Fruit fly (Drosophila melanogaster) whole organism, prepupa: Measurements from ENCODE around the gene CG13679.
A peak's percentile ranks its signal among the peaks of the same experiment; 100 is the strongest.

Experiments used
- Blimp-1 ChIP-seq: fragments of 200-800 bp; sonication (Bioruptor generic); optimal IDR thresholded peaks from 3 replicates; lab custom pipeline; 2017; ENCODE audit warnings: missing biosample characterization, missing genetic modification characterization, mild to moderate bottlenecking, moderate library complexity, missing genetic modification reagents
- CG10631 ChIP-seq: fragments of 200-800 bp; sonication (Bioruptor generic); optimal IDR thresholded peaks from 2 replicates; lab custom pipeline; 2016; ENCODE audit warnings: missing biosample characterization, missing genetic modification characterization
- CG10669 ChIP-seq: fragments of 200-800 bp; sonication (Bioruptor generic); optimal IDR thresholded peaks from 3 replicates; lab custom pipeline; 2018; ENCODE audit warnings: missing biosample characterization, mild to moderate bottlenecking, missing genetic modification characterization, moderate library complexity
- CG11294 ChIP-seq: fragments of 200-800 bp; sonication (Bioruptor generic); IDR thresholded peaks from 2 replicates; pipeline ENCODE4 v1.3.6; 2022; ENCODE audit warnings: missing biosample characterization, missing genetic modification characterization
- CG11762 ChIP-seq: fragments of 200-800 bp; sonication (Bioruptor generic); optimal IDR thresholded peaks from 3 replicates; lab custom pipeline; 2016; ENCODE audit warnings: missing biosample characterization, missing genetic modification characterization; ENCODE audit not compliant: insufficient read depth
- CG11902 ChIP-seq: fragments of 200-800 bp; sonication (Bioruptor generic); optimal IDR thresholded peaks from 3 replicates; lab custom pipeline; 2016; ENCODE audit warnings: missing biosample characterization, missing genetic modification characterization
- CG15336 ChIP-seq: fragments of 200-800 bp; sonication (Bioruptor generic); IDR thresholded peaks from 2 replicates; pipeline ENCODE4 v1.3.6; 2022; ENCODE audit warnings: missing biosample characterization, missing genetic modification characterization
- CG1621 ChIP-seq: fragments of 200-800 bp; sonication (Bioruptor generic); optimal IDR thresholded peaks from 3 replicates; lab custom pipeline; 2018; ENCODE audit warnings: missing biosample characterization, mild to moderate bottlenecking, missing genetic modification characterization
- CG3032 ChIP-seq: fragments of 200-800 bp; optimal IDR thresholded peaks from 2 replicates; lab custom pipeline; 2019; ENCODE audit warnings: missing biosample characterization, mild to moderate bottlenecking, missing genetic modification characterization, moderate library complexity
- CG31627 ChIP-seq: fragments of 200-800 bp; sonication (Bioruptor generic); optimal IDR thresholded peaks from 3 replicates; lab custom pipeline; 2016; ENCODE audit warnings: missing biosample characterization, missing genetic modification characterization
- CG32006 ChIP-seq: fragments of 200-800 bp; sonication (Bioruptor generic); optimal IDR thresholded peaks from 3 replicates; lab custom pipeline; 2017; ENCODE audit warnings: missing biosample characterization, mild to moderate bottlenecking, missing genetic modification characterization
- CG34406 ChIP-seq: fragments of 200-800 bp; sonication (Bioruptor generic); optimal IDR thresholded peaks from 3 replicates; lab custom pipeline; 2016; ENCODE audit warnings: missing biosample characterization, missing genetic modification characterization
- CG3919 ChIP-seq: fragments of 200-800 bp; sonication (Bioruptor generic); optimal IDR thresholded peaks from 3 replicates; lab custom pipeline; 2016; ENCODE audit warnings: missing biosample characterization, missing genetic modification characterization
- CG6276 ChIP-seq: fragments of 200-800 bp; sonication (Bioruptor generic); optimal IDR thresholded peaks from 2 replicates; lab custom pipeline; 2017; ENCODE audit warnings: missing biosample characterization, mild to moderate bottlenecking, missing genetic modification characterization
- CG6854 ChIP-seq: fragments of 200-800 bp; sonication (Bioruptor generic); optimal IDR thresholded peaks from 2 replicates; lab custom pipeline; 2017; ENCODE audit warnings: missing biosample characterization, mild to moderate bottlenecking, missing genetic modification characterization
- CG7368 ChIP-seq: fragments of 200-800 bp; sonication (Bioruptor generic); optimal IDR thresholded peaks from 3 replicates; lab custom pipeline; 2016; ENCODE audit warnings: missing biosample characterization, missing genetic modification characterization
- CG8319 ChIP-seq: fragments of 200-800 bp; sonication (Bioruptor generic); optimal IDR thresholded peaks from 3 replicates; lab custom pipeline; 2016; ENCODE audit warnings: missing biosample characterization, missing genetic modification characterization
- CG8632 ChIP-seq: fragments of 200-800 bp; sonication (Bioruptor generic); optimal IDR thresholded peaks from 3 replicates; lab custom pipeline; 2016; ENCODE audit warnings: missing biosample characterization, missing genetic modification characterization
- CG9139 ChIP-seq: fragments of 200-800 bp; sonication (Bioruptor generic); optimal IDR thresholded peaks from 3 replicates; lab custom pipeline; 2017; ENCODE audit warnings: missing biosample characterization, mild to moderate bottlenecking, missing genetic modification characterization
- Eip75B ChIP-seq: fragments of 200-800 bp; sonication (Bioruptor generic); optimal IDR thresholded peaks from 3 replicates; lab custom pipeline; 2016; ENCODE audit warnings: missing biosample characterization, missing genetic modification characterization
- Eip78C ChIP-seq: fragments of 200-800 bp; sonication (Bioruptor generic); peaks from one replicate; lab custom pipeline; 2016; ENCODE audit warnings: missing biosample characterization, missing genetic modification characterization
- Ets96B ChIP-seq: fragments of 200-800 bp; optimal IDR thresholded peaks from 2 replicates; lab custom pipeline; 2019; ENCODE audit warnings: missing biosample characterization, mild to moderate bottlenecking, missing genetic modification characterization, moderate library complexity
- Gug ChIP-seq: fragments of 200-800 bp; sonication (Bioruptor generic); IDR thresholded peaks from 2 replicates; pipeline ENCODE4 v1.3.6; 2022; ENCODE audit warnings: missing biosample characterization, missing genetic modification characterization
- Hr38 ChIP-seq: sonication (Bioruptor generic); optimal IDR thresholded peaks from 2 replicates; lab custom pipeline; 2016; ENCODE audit warnings: missing biosample characterization, missing genetic modification characterization
- Hr39 ChIP-seq: fragments of 200-800 bp; sonication (Bioruptor generic); optimal IDR thresholded peaks from 2 replicates; lab custom pipeline; 2016; ENCODE audit warnings: missing biosample characterization, missing genetic modification characterization
- Hr4 ChIP-seq: fragments of 200-800 bp; sonication (Bioruptor generic); optimal IDR thresholded peaks from 3 replicates; lab custom pipeline; 2016; ENCODE audit warnings: missing biosample characterization, missing genetic modification characterization
- Lpt ChIP-seq: fragments of 200-800 bp; sonication (Bioruptor generic); optimal IDR thresholded peaks from 3 replicates; lab custom pipeline; 2016; ENCODE audit warnings: missing biosample characterization, missing genetic modification characterization
- OdsH ChIP-seq: fragments of 200-800 bp; sonication (Bioruptor generic); optimal IDR thresholded peaks from 3 replicates; lab custom pipeline; 2016; ENCODE audit warnings: missing biosample characterization, missing genetic modification characterization
- Smox ChIP-seq: fragments of 200-800 bp; sonication (Bioruptor generic); optimal IDR thresholded peaks from 3 replicates; lab custom pipeline; 2016; ENCODE audit warnings: missing biosample characterization, missing genetic modification characterization
- Sox102F ChIP-seq: fragments of 200-800 bp; sonication (Bioruptor generic); optimal IDR thresholded peaks from 2 replicates; lab custom pipeline; 2016; ENCODE audit warnings: missing biosample characterization, mild to moderate bottlenecking, missing genetic modification characterization
- Sox14 ChIP-seq: fragments of 200-800 bp; sonication (Bioruptor generic); optimal IDR thresholded peaks from 3 replicates; lab custom pipeline; 2016; ENCODE audit warnings: missing biosample characterization, missing genetic modification characterization
- Sox15 ChIP-seq: fragments of 200-800 bp; sonication (Bioruptor generic); optimal IDR thresholded peaks from 3 replicates; lab custom pipeline; 2016; ENCODE audit warnings: missing biosample characterization, missing genetic modification characterization
- acj6 ChIP-seq: fragments of 200-800 bp; sonication (Bioruptor generic); optimal IDR thresholded peaks from 3 replicates; lab custom pipeline; 2016; ENCODE audit warnings: missing biosample characterization, missing genetic modification characterization
- cyc ChIP-seq: fragments of 200-800 bp; sonication (Bioruptor generic); optimal IDR thresholded peaks from 3 replicates; lab custom pipeline; 2016; ENCODE audit warnings: missing biosample characterization, missing genetic modification characterization
- eg ChIP-seq: fragments of 200-800 bp; sonication (Bioruptor generic); IDR thresholded peaks from 3 replicates; pipeline ENCODE4 v1.3.6; 2022; ENCODE audit warnings: missing biosample characterization, missing genetic modification characterization
- esn ChIP-seq: fragments of 200-800 bp; sonication (Bioruptor generic); optimal IDR thresholded peaks from 2 replicates; lab custom pipeline; 2016; ENCODE audit warnings: missing biosample characterization, mild to moderate bottlenecking, missing genetic modification characterization, moderate library complexity
- fd59A ChIP-seq: fragments of 200-800 bp; sonication (Bioruptor generic); optimal IDR thresholded peaks from 2 replicates; lab custom pipeline; 2017; ENCODE audit warnings: missing biosample characterization, mild to moderate bottlenecking, missing genetic modification characterization, missing genetic modification reagents
- fd85E ChIP-seq: fragments of 200-800 bp; sonication (Bioruptor generic); optimal IDR thresholded peaks from 3 replicates; lab custom pipeline; 2016; ENCODE audit warnings: missing biosample characterization, missing genetic modification characterization
- fkh ChIP-seq: fragments of 200-800 bp; sonication (Bioruptor generic); optimal IDR thresholded peaks from 3 replicates; lab custom pipeline; 2017; ENCODE audit warnings: missing biosample characterization, mild to moderate bottlenecking, missing genetic modification characterization, moderate library complexity
- lz ChIP-seq: fragments of 200-800 bp; sonication (Bioruptor generic); optimal IDR thresholded peaks from 3 replicates; lab custom pipeline; 2016; ENCODE audit warnings: missing biosample characterization, missing genetic modification characterization
- net ChIP-seq: fragments of 200-800 bp; sonication (Bioruptor generic); optimal IDR thresholded peaks from 3 replicates; lab custom pipeline; 2016; ENCODE audit warnings: missing biosample characterization, missing genetic modification characterization
- pdm3 ChIP-seq: fragments of 200-800 bp; sonication (Bioruptor generic); optimal IDR thresholded peaks from 3 replicates; lab custom pipeline; 2016; ENCODE audit warnings: missing biosample characterization, missing genetic modification characterization
- salr ChIP-seq, 2 experiments: fragments of 200-800 bp; sonication (Bioruptor generic); optimal IDR thresholded peaks; 3 replicates each; lab custom pipeline; 2016 to 2018; ENCODE audit warnings: missing biosample characterization in 2 of 2, missing genetic modification characterization in 2 of 2, mild to moderate bottlenecking in 1 of 2
- svp ChIP-seq: fragments of 200-800 bp; sonication (Bioruptor generic); peaks from one replicate; lab custom pipeline; 2016; ENCODE audit warnings: missing biosample characterization, missing genetic modification characterization
- topi ChIP-seq: fragments of 200-800 bp; sonication (Bioruptor generic); optimal IDR thresholded peaks from 3 replicates; lab custom pipeline; 2016; ENCODE audit warnings: missing biosample characterization, missing genetic modification characterization
- vri ChIP-seq: fragments of 200-800 bp; sonication (Bioruptor generic); optimal IDR thresholded peaks from 3 replicates; lab custom pipeline; 2016; ENCODE audit warnings: missing biosample characterization, mild to moderate bottlenecking, missing genetic modification characterization

The CG13679 gene

dm6 chr3L:8185263-8186227 lies 17.0 kb upstream of the CG13679 start (continued):
- peak; percentile 75 for TF ChIP-seq CG32006 (GFP tag; lab: Kevin White, UChicago)
- peak; percentile 52 for TF ChIP-seq Hr39
- 0 out of 2 replicates have a peak, but pooled peaks have one; percentile 55 for TF ChIP-seq CG15336
- peak; percentile 68 for TF ChIP-seq pdm3 (GFP tag; lab: Kevin White, UChicago)
- TF ChIP-seq esn (GFP tag; lab: Kevin White, UChicago) = peak; percentile 53
- peak; percentile 23 to 29 for TF ChIP-seq salr (GFP tag; optimal IDR thresholded peaks at IDR 0.05; lab: Kevin White, UChicago)
- TF ChIP-seq CG9139 (GFP tag; lab: Kevin White, UChicago) = no peak
- TF ChIP-seq eg = peak; percentile 61; the same call in 2 of the 3 replicates
- TF ChIP-seq CG34406 (GFP tag; lab: Kevin White, UChicago) = peak; percentile 25
- peak; percentile 60 for TF ChIP-seq Sox15 (GFP tag; lab: Kevin White, UChicago)
- peak; percentile 31 for TF ChIP-seq cyc (GFP tag; lab: Kevin White, UChicago)
- peak; percentile 82 for TF ChIP-seq Sox14 (GFP tag; lab: Kevin White, UChicago)
- TF ChIP-seq CG11762 = peak; percentile 57
- TF ChIP-seq fd85E = no peak
- TF ChIP-seq CG6276 = no peak
- no peak for TF ChIP-seq Hr38
- TF ChIP-seq CG3919 (GFP tag; lab: Kevin White, UChicago) = peak; percentile 70
- peak; percentile 55 for TF ChIP-seq net
- TF ChIP-seq CG7368 (GFP tag; lab: Kevin White, UChicago) = peak; percentile 64
- TF ChIP-seq topi = peak; percentile 53
- no peak for TF ChIP-seq Sox102F (GFP tag; lab: Kevin White, UChicago)
- peak; percentile 74 for TF ChIP-seq fkh (GFP tag; lab: Kevin White, UChicago)
- peak; percentile 50 for TF ChIP-seq CG10631 (GFP tag; lab: Kevin White, UChicago)
- no peak for TF ChIP-seq Smox (GFP tag; lab: Kevin White, UChicago)
- peak; percentile 94 for TF ChIP-seq Eip78C (GFP tag; lab: Kevin White, UChicago)
- TF ChIP-seq OdsH (GFP tag; lab: Kevin White, UChicago) = peak; percentile 79
- peak; percentile 49 for TF ChIP-seq fd59A (GFP tag; lab: Kevin White, UChicago)
- TF ChIP-seq CG6854 (GFP tag; lab: Kevin White, UChicago) = no peak
- peak; percentile 28 for TF ChIP-seq CG31627 (GFP tag; lab: Kevin White, UChicago)
- TF ChIP-seq Blimp-1 = no peak
- TF ChIP-seq CG1621 (tag; lab: Kevin White, UChicago) = peak; percentile 44
- TF ChIP-seq lz = peak; percentile 43
- TF ChIP-seq acj6 (GFP tag; lab: Kevin White, UChicago) = peak; percentile 74
- TF ChIP-seq Ets96B = peak; percentile 58
- peak; percentile 51 for TF ChIP-seq CG11902 (GFP tag; lab: Kevin White, UChicago)
- peak; percentile 46 for TF ChIP-seq CG3032 (tag; lab: Kevin White, UChicago)
- peak; percentile 58 for TF ChIP-seq vri
- peak; percentile 77 for TF ChIP-seq svp (GFP tag; lab: Kevin White, UChicago)
- peak; percentile 50 for TF ChIP-seq CG8632 (GFP tag; lab: Kevin White, UChicago)
- TF ChIP-seq, all 60 proteins: peak for 50

- TF ChIP-seq CG8319 (GFP tag; lab: Kevin White, UChicago) (peak; percentile 82), CG8632 (GFP tag; lab: Kevin White, UChicago) (peak; percentile 70), Lpt (GFP tag; lab: Kevin White, UChicago) (peak; percentile 73), cyc (GFP tag; lab: Kevin White, UChicago) (peak; percentile 91), Sox14 (GFP tag; lab: Kevin White, UChicago) (peak; percentile 93), Gug (GFP tag; lab: Robert Waterston, UW) (peak; percentile 82), CG10669 (GFP tag; lab: Kevin White, UChicago) (no peak), fd59A (GFP tag; lab: Kevin White, UChicago) (peak; percentile 71), Hr4 (GFP tag; lab: Kevin White, UChicago) (peak; percentile 90), lz (peak; percentile 91), Eip75B (GFP tag; lab: Kevin White, UChicago) (peak; percentile 86), CG9139 (GFP tag; lab: Kevin White, UChicago) (no peak), CG11294 (peak; percentile 76; the same call in 1 of the 2 replicates), topi (peak; percentile 78), CG3919 (GFP tag; lab: Kevin White, UChicago) (peak; percentile 85), eg (peak; percentile 91), CG15336 (peak; percentile 63), net (peak; percentile 67), Hr39 (peak; percentile 94), Smox (GFP tag; lab: Kevin White, UChicago) (no peak), CG31627 (GFP tag; lab: Kevin White, UChicago) (peak; percentile 95), esn (GFP tag; lab: Kevin White, UChicago) (peak; percentile 88)
These were observed 15.8 kb upstream of the CG13679 start, which contains the start of the genes ERR and Atg18a for dm6 chr3L:8186627-8187396. Gene ERR, minus strand, starts transcription at chr3L:8186671. Gene Atg18a, plus strand, starts transcription at chr3L:8186857.
